Worm (Caenorhabditis elegans) whole organism, L3 larva: ENCODE measurements around the gene R02D5.8.

Experiments used
- ZK546.5 ChIP-seq: sonication (generic microtip); optimal IDR thresholded peaks from 2 replicates; lab custom pipeline; 2017; ENCODE audit warnings: missing biosample characterization, missing genetic modification characterization
- daf-12 ChIP-seq: fragments of 150-350 bp; optimal IDR thresholded peaks from 2 replicates; lab custom pipeline; 2014; ENCODE audit warnings: missing biosample characterization, missing genetic modification reagents, missing genetic modification characterization
- egl-27 ChIP-seq: sonication (generic microtip); optimal IDR thresholded peaks from 4 replicates; lab custom pipeline; 2017; ENCODE audit warnings: missing biosample characterization, missing genetic modification reagents, missing genetic modification characterization
- egl-5 ChIP-seq: fragments of 150-350 bp; optimal IDR thresholded peaks from 2 replicates; lab custom pipeline; 2017; ENCODE audit warnings: missing biosample characterization, missing genetic modification reagents, missing genetic modification characterization, inconsistent platforms
- elt-3 ChIP-seq, 3 experiments: fragments of 150-350 bp in 1 of 3; sonication (generic microtip) in 2 of 3; optimal IDR thresholded peaks; 2 replicates in 2 of 3; 4 replicates in 1 of 3; lab custom pipeline; 2014 to 2017; ENCODE audit warnings: missing biosample characterization in 3 of 3, missing genetic modification characterization in 3 of 3
- hmg-11 ChIP-seq: sonication (generic microtip); optimal IDR thresholded peaks from 2 replicates; lab custom pipeline; 2016; ENCODE audit warnings: missing genetic modification characterization, missing compliant biosample characterization
- jun-1 ChIP-seq: fragments of 150-350 bp; optimal IDR thresholded peaks from 2 replicates; lab custom pipeline; 2014; ENCODE audit warnings: missing biosample characterization, missing genetic modification reagents, missing genetic modification characterization
- lin-15B ChIP-seq: fragments of 150-350 bp; optimal IDR thresholded peaks from 2 replicates; lab custom pipeline; 2014; ENCODE audit warnings: missing biosample characterization, missing genetic modification characterization
- lin-39 ChIP-seq: fragments of 150-350 bp; optimal IDR thresholded peaks from 2 replicates; lab custom pipeline; 2018; ENCODE audit warnings: missing biosample characterization, missing genetic modification reagents, missing genetic modification characterization
- nhr-12 ChIP-seq: fragments of 150-350 bp; optimal IDR thresholded peaks from 2 replicates; lab custom pipeline; 2014; ENCODE audit warnings: missing biosample characterization, missing genetic modification characterization
- nhr-237 ChIP-seq: fragments of 150-350 bp; optimal IDR thresholded peaks from 2 replicates; lab custom pipeline; 2014; ENCODE audit warnings: missing biosample characterization, missing genetic modification characterization
- nhr-25 ChIP-seq: sonication (generic microtip); optimal IDR thresholded peaks from 2 replicates; lab custom pipeline; 2017; ENCODE audit warnings: missing biosample characterization, missing genetic modification characterization
- nhr-28 ChIP-seq: fragments of 150-350 bp; optimal IDR thresholded peaks from 2 replicates; lab custom pipeline; 2014; ENCODE audit warnings: missing biosample characterization, missing genetic modification characterization
- pha-4 ChIP-seq: fragments of 150-350 bp; optimal IDR thresholded peaks from 2 replicates; lab custom pipeline; 2014; ENCODE audit warnings: missing biosample characterization, missing genetic modification reagents, missing genetic modification characterization
- pqm-1 ChIP-seq: fragments of 150-350 bp; optimal IDR thresholded peaks from 2 replicates; lab custom pipeline; 2017; ENCODE audit warnings: missing biosample characterization, missing genetic modification characterization, inconsistent platforms
- sea-2 ChIP-seq: fragments of 150-350 bp; sonication (generic microtip); optimal IDR thresholded peaks from 4 replicates; lab custom pipeline; 2014; ENCODE audit warnings: missing biosample characterization, missing genetic modification reagents, missing genetic modification characterization
- snpc-4 ChIP-seq: fragments of 150-350 bp; optimal IDR thresholded peaks from 2 replicates; lab custom pipeline; 2014; ENCODE audit warnings: missing biosample characterization, missing genetic modification characterization
- unc-62 ChIP-seq: fragments of 150-350 bp; sonication (generic microtip); optimal IDR thresholded peaks from 4 replicates; lab custom pipeline; 2014; ENCODE audit warnings: missing biosample characterization, missing genetic modification reagents, missing genetic modification characterization
- ztf-4 ChIP-seq: fragments of 150-350 bp; optimal IDR thresholded peaks from 2 replicates; lab custom pipeline; 2014; ENCODE audit warnings: missing biosample characterization, missing genetic modification characterization

Gene R02D5.8

ce11 chrV:14472229-14472628 is 46.9 kb downstream of the R02D5.8 start, which contains the start of gene clec-227:
Gene clec-227, plus strand, starts transcription at chrV:14472529.
- TF ChIP-seq hmg-11 (tag; lab: Kevin White, UChicago) (no peak), lin-15B (tag; lab: Kevin White, UChicago) (no peak), lin-39 (no peak), elt-3 (tag; optimal IDR thresholded peaks at IDR 0.05; lab: Kevin White, UChicago) (no peak), nhr-237 (tag; lab: Kevin White, UChicago) (no peak)

- TF ChIP-seq pha-4 (tag; lab: Kevin White, UChicago) (no peak), jun-1 (no peak), unc-62 (no peak), lin-39 (no peak), daf-12 (tag; lab: Kevin White, UChicago) (no peak), ztf-4 (tag; lab: Kevin White, UChicago) (no peak), nhr-237 (tag; lab: Kevin White, UChicago) (no peak), nhr-12 (tag; lab: Kevin White, UChicago) (no peak), ZK546.5 (tag; lab: Kevin White, UChicago) (no peak), sea-2 (GFP tag; lab: Kevin White, UChicago) (no peak), snpc-4 (no peak), egl-5 (tag; lab: Kevin White, UChicago) (no peak), nhr-25 (no peak), pqm-1 (tag; lab: Kevin White, UChicago) (no peak), lin-15B (tag; lab: Kevin White, UChicago) (no peak), egl-27 (tag; lab: Kevin White, UChicago) (no peak), nhr-28 (tag; lab: Kevin White, UChicago) (no peak)
- TF ChIP-seq, all 47 proteins: peak for 0
These were observed 50.2 kb downstream of the R02D5.8 start, which contains the start of gene clec-57 for ce11 chrV:14468931-14469330. Gene clec-57, plus strand, starts transcription at chrV:14469231.
